Worm (Caenorhabditis elegans): Measurements from ENCODE around the gene cyp-35D1.

Gene cyp-35D1

DNA sequence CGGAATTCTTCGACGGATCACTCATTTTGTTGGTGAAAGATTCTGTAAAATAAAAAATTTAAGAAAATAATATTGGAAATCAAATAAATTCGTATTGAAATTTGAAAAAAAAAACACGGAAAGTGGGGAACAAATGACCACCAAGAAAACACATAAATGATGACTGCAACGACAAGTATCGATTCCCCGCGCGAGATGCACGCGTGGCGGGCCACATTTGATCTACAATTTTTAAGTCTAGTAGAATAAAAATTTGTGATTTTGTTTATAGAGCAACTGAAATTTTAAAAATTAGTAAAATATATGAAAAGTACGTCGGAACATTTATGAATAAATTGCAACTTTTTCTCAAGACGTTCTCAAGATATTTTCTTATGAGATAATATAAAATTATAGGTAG, 14.0 kb upstream of the cyp-35D1 start, which contains the start of gene F14H3.4:
TSS of gene F14H3.4 (minus strand) at position 42 of the 400 bp plus-strand sequence.
- TF ChIP-seq lir-3 (tag; optimal IDR thresholded peaks at IDR 0.05; ENCODE audit: poor library complexity), result no peak
- no peak for TF ChIP-seq aha-1 (tag; optimal IDR thresholded peaks at IDR 0.05)
- TF ChIP-seq unc-86 (tag; optimal IDR thresholded peaks at IDR 0.05), result no peak
- TF ChIP-seq fkh-8 (tag; optimal IDR thresholded peaks at IDR 0.05), result no peak
- TF ChIP-seq fkh-4 (tag; optimal IDR thresholded peaks at IDR 0.05; ENCODE audit: borderline replicate concordance), result no peak
- TF ChIP-seq nhr-76 (tag; optimal IDR thresholded peaks at IDR 0.05), result no peak
- no peak for TF ChIP-seq lin-14 (GFP tag; optimal IDR thresholded peaks at IDR 0.05)
- no peak for TF ChIP-seq elt-2 (tag; optimal IDR thresholded peaks at IDR 0.05)
- TF ChIP-seq C04F5.9 (tag; optimal IDR thresholded peaks at IDR 0.05), result no peak
- TF ChIP-seq nhr-20 (tag; optimal IDR thresholded peaks at IDR 0.05), result no peak
- TF ChIP-seq fos-1 (tag; optimal IDR thresholded peaks at IDR 0.05), result no peak
- TF ChIP-seq alr-1 (tag; optimal IDR thresholded peaks at IDR 0.05; ENCODE audit: borderline replicate concordance), result no peak
- no peak for TF ChIP-seq ceh-88 (GFP tag; IDR thresholded peaks at IDR 0.05)
- TF ChIP-seq ceh-63 (GFP tag; optimal IDR thresholded peaks at IDR 0.05), result no peak
- no peak for TF ChIP-seq unc-98 (GFP tag; IDR thresholded peaks at IDR 0.05)
- TF ChIP-seq mdl-1 (tag; optimal IDR thresholded peaks at IDR 0.05), result no peak
- no peak for TF ChIP-seq ets-5 (GFP tag; IDR thresholded peaks at IDR 0.05)

DNA sequence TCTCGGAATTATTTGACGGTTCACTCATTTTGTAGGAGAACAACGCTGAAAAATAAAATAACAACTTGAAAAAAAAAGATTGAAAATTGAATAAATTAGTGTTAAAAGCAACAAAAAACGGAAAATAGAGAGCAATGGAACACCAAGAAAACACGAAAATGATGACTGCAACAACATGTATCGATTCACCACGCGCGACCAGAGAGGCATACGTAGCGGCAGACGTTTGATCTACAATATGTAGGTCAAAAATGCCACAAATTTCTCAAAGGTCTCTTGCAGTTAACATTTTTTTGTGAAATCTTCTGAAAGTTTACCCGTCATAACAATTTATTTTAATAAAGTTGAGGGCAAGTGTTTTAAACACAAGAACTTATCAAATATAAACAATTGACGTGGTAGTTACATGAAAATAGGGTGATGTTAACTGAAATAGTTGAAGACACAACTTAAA, 12.0 kb upstream of the cyp-35D1 start, which contains the start of gene F14H3.5:
TSS of gene F14H3.5 (minus strand) at position 51 of the 454 bp plus-strand sequence.
- no peak for TF ChIP-seq efl-1 (optimal IDR thresholded peaks at IDR 0.05)
- peak in 1 of 2 experiments; percentile 12 for TF ChIP-seq efl-1 (GFP tag; optimal IDR thresholded peaks at IDR 0.05 in 1 of 2)
- TF ChIP-seq nhr-28 (tag; optimal IDR thresholded peaks at IDR 0.05), result no peak
- no peak for TF ChIP-seq elt-2 (tag; optimal IDR thresholded peaks at IDR 0.05)
- TF ChIP-seq nhr-85 (tag), result no peak

DNA sequence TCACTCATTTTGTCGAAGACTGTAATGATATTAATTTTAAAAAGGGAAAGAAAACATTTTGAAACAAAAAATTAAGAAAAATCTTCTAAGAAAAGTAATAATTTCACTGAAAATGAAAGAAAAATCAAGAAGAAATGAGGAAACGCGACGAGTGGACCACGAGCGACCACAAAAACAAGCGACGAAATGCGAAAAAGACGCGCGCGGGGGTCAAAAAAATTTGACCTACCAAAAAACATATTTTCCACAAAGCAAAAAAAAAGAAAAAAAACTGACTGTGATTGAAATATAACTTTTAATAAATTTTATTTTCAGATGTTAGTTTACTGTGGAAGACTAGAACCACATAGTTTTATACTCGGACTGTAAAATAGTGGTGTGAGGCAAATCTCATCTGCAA, 10.2 kb upstream of the cyp-35D1 start, which contains the start of gene F14H3.6:
TSS of gene F14H3.6 (minus strand) at position 22 of the 400 bp plus-strand sequence.
- TF ChIP-seq ceh-8 (GFP tag; optimal IDR thresholded peaks at IDR 0.05), result no peak
- no peak for TF ChIP-seq nhr-77 (tag; optimal IDR thresholded peaks at IDR 0.05)
- no peak for TF ChIP-seq lin-14 (GFP tag; optimal IDR thresholded peaks at IDR 0.05)
- TF ChIP-seq hpl-2 (GFP tag; optimal IDR thresholded peaks at IDR 0.05), result no peak
- TF ChIP-seq ceh-88 (GFP tag; IDR thresholded peaks at IDR 0.05), result no peak
- no peak for TF ChIP-seq hlh-4 (tag; optimal IDR thresholded peaks at IDR 0.05)
- no peak for TF ChIP-seq alr-1 (tag; optimal IDR thresholded peaks at IDR 0.05; ENCODE audit: borderline replicate concordance)
- no peak for TF ChIP-seq tbx-2 (tag; optimal IDR thresholded peaks at IDR 0.05)
- no peak for TF ChIP-seq rnt-1 (tag; optimal IDR thresholded peaks at IDR 0.05)
- no peak for TF ChIP-seq unc-98 (GFP tag; IDR thresholded peaks at IDR 0.05)
- no peak for TF ChIP-seq sox-4 (tag; optimal IDR thresholded peaks at IDR 0.05)
- no peak for TF ChIP-seq nhr-12 (tag; optimal IDR thresholded peaks at IDR 0.05)
- TF ChIP-seq lir-3 (tag; optimal IDR thresholded peaks at IDR 0.05; ENCODE audit: poor library complexity), result no peak
- TF ChIP-seq ceh-82 (tag; optimal IDR thresholded peaks at IDR 0.05), result no peak
- TF ChIP-seq tlp-1 (tag; optimal IDR thresholded peaks at IDR 0.05), result no peak

DNA sequence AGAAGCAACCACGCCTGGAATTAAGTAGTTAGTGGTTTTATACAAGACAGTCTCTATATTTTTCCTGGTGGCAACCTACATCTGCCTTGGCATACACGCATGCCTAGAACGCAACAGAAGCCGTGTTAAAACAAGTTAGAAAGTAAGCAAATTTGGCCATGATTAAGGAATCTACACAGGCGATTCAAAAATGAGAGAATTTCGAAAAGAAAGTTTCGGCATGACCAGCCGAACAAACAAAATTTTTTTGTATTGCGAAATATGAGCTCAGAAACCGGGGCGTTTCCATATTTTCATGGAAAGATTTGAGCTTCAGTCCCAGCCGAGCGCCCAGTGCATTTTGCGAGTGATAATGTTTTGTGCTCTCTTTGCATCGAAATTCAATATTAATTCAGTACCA, 8.9 kb upstream of the cyp-35D1 start, which contains the start of gene F14H3.15:
TSS of gene F14H3.15 (minus strand) at position 101 of the 400 bp plus-strand sequence.
- TF ChIP-seq efl-1 (optimal IDR thresholded peaks at IDR 0.05), result no peak
- no peak for TF ChIP-seq efl-1 (GFP tag; optimal IDR thresholded peaks at IDR 0.05 in 1 of 2)
- no peak for TF ChIP-seq C04F5.9 (tag; optimal IDR thresholded peaks at IDR 0.05)
- TF ChIP-seq tbx-2 (tag; optimal IDR thresholded peaks at IDR 0.05), result no peak
- TF ChIP-seq aly-2 (tag; optimal IDR thresholded peaks at IDR 0.05), result no peak

ce11 chrV:16061993-16062392, 7.0 kb upstream of the cyp-35D1 start, which contains the start of gene fbxa-100:
fbxa-100 (minus strand) TSS chrV:16062093.
- no peak for TF ChIP-seq snpc-4 (tag; optimal IDR thresholded peaks at IDR 0.05)
- no peak for TF ChIP-seq pqm-1 (tag; optimal IDR thresholded peaks at IDR 0.05)
- TF ChIP-seq snu-23 (GFP tag; optimal IDR thresholded peaks at IDR 0.05), result no peak
- TF ChIP-seq nhr-237 (tag; optimal IDR thresholded peaks at IDR 0.05), result no peak
- no peak for TF ChIP-seq ztf-11 (tag; optimal IDR thresholded peaks at IDR 0.05)
- TF ChIP-seq blmp-1 (tag; optimal IDR thresholded peaks at IDR 0.05), result no peak
- TF ChIP-seq dpl-1 (GFP tag; optimal IDR thresholded peaks at IDR 0.05), result no peak
- TF ChIP-seq nhr-71 (tag; optimal IDR thresholded peaks at IDR 0.05), result no peak
- TF ChIP-seq pag-3 (tag; optimal IDR thresholded peaks at IDR 0.05; ENCODE audit: borderline replicate concordance, insufficient read depth), result no peak
- TF ChIP-seq egl-13 (tag; optimal IDR thresholded peaks at IDR 0.05), result no peak
- TF ChIP-seq sup-37 (GFP tag; optimal IDR thresholded peaks at IDR 0.05), result no peak
- TF ChIP-seq alr-1 (tag; optimal IDR thresholded peaks at IDR 0.05; ENCODE audit: borderline replicate concordance), result no peak
- no peak for TF ChIP-seq skn-1 (tag; optimal IDR thresholded peaks at IDR 0.05)
- no peak for TF ChIP-seq hlh-4 (tag; optimal IDR thresholded peaks at IDR 0.05)
